Fruit fly (Drosophila melanogaster): ENCODE data around the gene CG3598.

DNA sequence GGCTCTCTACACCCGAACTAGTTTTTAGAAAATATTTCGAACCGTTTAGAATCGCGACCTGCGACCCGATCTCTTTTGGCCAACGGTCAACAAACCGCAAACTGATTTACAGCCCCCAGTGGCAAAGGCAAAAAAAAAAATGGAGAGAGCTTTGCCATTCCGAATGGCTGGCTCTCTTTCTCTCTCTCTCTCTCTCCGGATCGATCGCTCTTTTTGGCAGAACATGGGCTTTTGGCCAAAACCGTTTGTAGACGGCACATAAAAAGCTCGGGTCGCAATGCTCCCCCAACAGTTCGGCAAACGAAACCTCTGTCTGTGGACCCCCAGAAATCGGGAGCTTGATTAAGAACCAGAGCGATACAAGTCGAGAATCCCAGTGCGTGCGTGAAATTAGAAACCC, 7.3 kb upstream of the CG3598 start, which contains the start of gene CG32793:
- TF ChIP-seq usp (GFP tag; optimal IDR thresholded peaks at IDR 0.05) = no peak
- no peak for TF ChIP-seq dmrt93B (GFP tag; optimal IDR thresholded peaks at IDR 0.05)
- TF ChIP-seq foxo (GFP tag; optimal IDR thresholded peaks at IDR 0.05) = no peak
- TF ChIP-seq CG9705 (GFP tag; optimal IDR thresholded peaks at IDR 0.05) = no peak
- no peak for TF ChIP-seq ey (GFP tag; optimal IDR thresholded peaks at IDR 0.05)
- no peak for TF ChIP-seq Mio (GFP tag; optimal IDR thresholded peaks at IDR 0.05)
- no peak for TF ChIP-seq HLH106 (tag; optimal IDR thresholded peaks at IDR 0.05)
- TF ChIP-seq Dfd (GFP tag; optimal IDR thresholded peaks at IDR 0.05) = no peak
- no peak for TF ChIP-seq Hr78 (GFP tag; optimal IDR thresholded peaks at IDR 0.05)

All from whole organism, wandering third instar larva.